Fruit fly (Drosophila melanogaster): ENCODE data around the gene CG34447.
A peak's percentile ranks its signal among the peaks of the same experiment; 100 is the strongest.

CG34447 gene

dm6 chr2L:2373818-2374746 is 45.7 kb downstream of the CG34447 start, which contains the start of the genes CG3609 and CG15390 (continued):
- TF ChIP-seq Rx (GFP tag; IDR thresholded peaks at IDR 0.05) (peak; percentile 71), CG8290 (GFP tag; optimal IDR thresholded peaks at IDR 0.05) (peak; percentile 78), CG8290 (tag; optimal IDR thresholded peaks at IDR 0.05) (peak; percentile 8 to 99), Ets65A (GFP tag) (peak; percentile 97), bsh (GFP tag; optimal IDR thresholded peaks at IDR 0.05) (peak; percentile 68 to 79), Nf-YC (tag; optimal IDR thresholded peaks at IDR 0.05) (peak; percentile 59), CG12391 (tag; optimal IDR thresholded peaks at IDR 0.05) (peak; percentile 78), CG11723 (GFP tag; optimal IDR thresholded peaks at IDR 0.05) (peak; percentile 68), CG6254 (GFP tag; optimal IDR thresholded peaks at IDR 0.05) (peak; percentile 22), D19B (GFP tag; optimal IDR thresholded peaks at IDR 0.05) (no peak), lov (optimal IDR thresholded peaks at IDR 0.05) (no peak), lov (GFP tag; IDR thresholded peaks at IDR 0.05) (peak; percentile 30; the same call in 2 of the 3 replicates), so (GFP tag; IDR thresholded peaks at IDR 0.05) (no peak; the same call in 2 of the 3 replicates), ab (GFP tag; optimal IDR thresholded peaks at IDR 0.05) (peak; percentile 80), sna (GFP tag; IDR thresholded peaks at IDR 0.05; ENCODE audit: partially characterized antibody) (no peak), CG7928 (GFP tag; optimal IDR thresholded peaks at IDR 0.05) (peak; percentile 45), sqz (GFP tag; optimal IDR thresholded peaks at IDR 0.05) (peak; percentile 79), lbe (GFP tag; optimal IDR thresholded peaks at IDR 0.05) (peak; percentile 84), Blimp-1 (GFP tag; optimal IDR thresholded peaks at IDR 0.05) (peak; percentile 60), CG3995 (GFP tag; optimal IDR thresholded peaks at IDR 0.05) (peak; percentile 31), psq (GFP tag; optimal IDR thresholded peaks at IDR 0.05) (peak; percentile 12), Antp (GFP tag; optimal IDR thresholded peaks at IDR 0.05) (peak; percentile 94), CG31388 (GFP tag; optimal IDR thresholded peaks at IDR 0.05) (peak; percentile 76), CG9876 (GFP tag; optimal IDR thresholded peaks at IDR 0.05) (peak; percentile 75), CG10979 (tag; optimal IDR thresholded peaks at IDR 0.05) (peak; percentile 64), hb (GFP tag; IDR thresholded peaks at IDR 0.05; ENCODE audit: partially characterized antibody) (no peak), Deaf1 (tag; optimal IDR thresholded peaks at IDR 0.05) (peak; percentile 37), chn (GFP tag; optimal IDR thresholded peaks at IDR 0.05) (peak; percentile 94), CG12219 (GFP tag; optimal IDR thresholded peaks at IDR 0.05) (peak; percentile 76), CG1792 (GFP tag; optimal IDR thresholded peaks at IDR 0.05) (peak; percentile 78), CG42726 (GFP tag; IDR thresholded peaks at IDR 0.05; ENCODE audit: partially characterized antibody) (no peak), CG4617 (GFP tag; optimal IDR thresholded peaks at IDR 0.05; ENCODE audit: borderline replicate concordance) (peak; percentile 85), CG4282 (GFP tag; optimal IDR thresholded peaks at IDR 0.05) (peak; percentile 77), chinmo (GFP tag; IDR thresholded peaks at IDR 0.05; ENCODE audit: partially characterized antibody) (0 out of 4 replicates have a peak, but pooled peaks have one; percentile 54), CG11398 (GFP tag; optimal IDR thresholded peaks at IDR 0.05) (peak; percentile 79), HLH3B (GFP tag; IDR thresholded peaks at IDR 0.05) (peak; percentile 76), h (optimal IDR thresholded peaks at IDR 0.05) (no peak)

dm6 chr2L:2372112-2372449 is 47.7 kb downstream of the CG34447 start:
- TF ChIP-seq sd (tag; optimal IDR thresholded peaks at IDR 0.05) (peak; percentile 1), sug (tag; optimal IDR thresholded peaks at IDR 0.05) (peak; percentile 97), scrt (GFP tag; optimal IDR thresholded peaks at IDR 0.05) (no peak), ERR (GFP tag; optimal IDR thresholded peaks at IDR 0.05) (peak; percentile 38), grn (GFP tag; optimal IDR thresholded peaks at IDR 0.05) (peak; percentile 58), chinmo (GFP tag; IDR thresholded peaks at IDR 0.05; ENCODE audit: partially characterized antibody) (0 out of 4 replicates have a peak, but pooled peaks have one; percentile 43), cwo (GFP tag; optimal IDR thresholded peaks at IDR 0.05) (peak; percentile 75), CG14965 (GFP tag; optimal IDR thresholded peaks at IDR 0.05; ENCODE audit: borderline replicate concordance) (no peak), exex (tag; optimal IDR thresholded peaks at IDR 0.05) (peak; percentile 25), sens (GFP tag) (peak; percentile 39)

Measured in whole organism, embryonic.